Fruit fly (Drosophila melanogaster): ENCODE data around the gene Gr10b.

- TF ChIP-seq Mnt (GFP tag; optimal IDR thresholded peaks at IDR 0.05) (no peak), kay (GFP tag; ENCODE audit: borderline replicate concordance) (no peak), cnc (optimal IDR thresholded peaks at IDR 0.05) (no peak), ovo (GFP tag; optimal IDR thresholded peaks at IDR 0.05) (no peak), pad (GFP tag; optimal IDR thresholded peaks at IDR 0.05) (no peak), Clk (GFP tag; optimal IDR thresholded peaks at IDR 0.05) (no peak), Crg-1 (GFP tag; optimal IDR thresholded peaks at IDR 0.05) (no peak), CG33017 (tag; optimal IDR thresholded peaks at IDR 0.05) (no peak), cic (GFP tag; optimal IDR thresholded peaks at IDR 0.05) (no peak)
Measured at dm6 chrX:11383530-11383929, 29.5 kb downstream of the Gr10b start.

Data from whole organism, adult.